Worm (Caenorhabditis elegans) whole organism, midembryonic: ENCODE data around the gene fust-1.

Experiments
- T22C8.4 ChIP-seq: fragments of 200-800 bp; sonication (Bioruptor generic); IDR thresholded peaks from 2 replicates; pipeline ENCODE4 v1.3.6; 2022; ENCODE audit warnings: missing genetic modification characterization, missing compliant biosample characterization
- cog-1 ChIP-seq: sonication (generic microtip); optimal IDR thresholded peaks from 2 replicates; lab custom pipeline; 2016; ENCODE audit warnings: missing genetic modification characterization, missing compliant biosample characterization
- flt-1 ChIP-seq: fragments of 200-800 bp; sonication (Bioruptor generic); IDR thresholded peaks from 2 replicates; pipeline ENCODE4 v1.3.6; 2022; ENCODE audit warnings: missing genetic modification characterization, missing compliant biosample characterization
- klf-2 ChIP-seq: fragments of 200-800 bp; sonication (Bioruptor generic); conservative IDR thresholded peaks from 2 replicates; pipeline ENCODE4 v1.3.6; 2022; ENCODE audit warnings: missing genetic modification reagents, missing genetic modification characterization, missing compliant biosample characterization
- med-1 ChIP-seq: sonication (generic microtip); optimal IDR thresholded peaks from 2 replicates; lab custom pipeline; 2017; ENCODE audit warnings: missing genetic modification characterization, mild to moderate bottlenecking, missing compliant biosample characterization, antibody characterized with exemption, missing genetic modification reagents; ENCODE audit not compliant: insufficient read depth
- ref-1 ChIP-seq: fragments of 200-800 bp; sonication (Bioruptor generic); conservative IDR thresholded peaks from 2 replicates; pipeline ENCODE4 v1.3.6; 2022; ENCODE audit warnings: missing genetic modification reagents, missing genetic modification characterization, missing compliant biosample characterization
- tab-1 ChIP-seq: fragments of 200-800 bp; sonication (Bioruptor generic); IDR thresholded peaks from 2 replicates; pipeline ENCODE4 v1.3.6; 2022; ENCODE audit warnings: missing genetic modification characterization, missing compliant biosample characterization
- ztf-23 ChIP-seq: fragments of 200-800 bp; sonication (Bioruptor generic); IDR thresholded peaks from 2 replicates; pipeline ENCODE4 v1.3.6; 2022; ENCODE audit warnings: missing genetic modification reagents, missing genetic modification characterization, missing compliant biosample characterization
- ztf-29 ChIP-seq: fragments of 200-800 bp; sonication (Bioruptor generic); IDR thresholded peaks from 2 replicates; pipeline ENCODE4 v1.3.6; 2022; ENCODE audit warnings: missing genetic modification reagents, missing genetic modification characterization, missing compliant biosample characterization

fust-1 gene

DNA sequence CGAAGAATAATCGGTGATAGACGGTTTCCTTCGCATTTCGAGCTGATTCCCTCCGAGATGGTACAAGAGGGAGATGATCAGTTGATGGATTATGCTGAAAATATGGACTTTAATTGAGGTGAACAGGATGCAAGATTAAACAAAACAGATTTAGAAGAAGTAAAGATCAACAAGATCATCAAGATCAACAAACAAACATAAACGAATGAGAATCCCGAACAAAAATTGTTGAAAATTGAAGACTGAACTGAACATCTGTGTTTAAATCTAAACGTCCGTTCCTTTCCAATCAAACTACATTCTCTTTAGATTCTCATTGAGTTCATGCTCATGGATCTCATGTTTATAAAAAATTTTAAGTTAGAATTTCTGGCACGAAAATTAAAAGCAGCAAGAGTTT lies 22.5 kb downstream of the fust-1 start, which contains the start of gene glc-4:
Gene glc-4 (minus strand): TSS at position 101 of the 400 bp plus-strand sequence.
- TF ChIP-seq tab-1 (GFP tag; lab: Robert Waterston, UW) = no peak
- no peak for TF ChIP-seq med-1 (GFP tag; lab: Kevin White, UChicago)
- TF ChIP-seq ztf-23 = no peak
- no peak for TF ChIP-seq ztf-29 (GFP tag; lab: Robert Waterston, UW)
- no peak for TF ChIP-seq klf-2 (GFP tag; lab: Robert Waterston, UW)
- no peak for TF ChIP-seq ref-1 (GFP tag; lab: Robert Waterston, UW)
- no peak for TF ChIP-seq flt-1 (GFP tag; lab: Robert Waterston, UW)
- TF ChIP-seq T22C8.4 (GFP tag; lab: Robert Waterston, UW) = no peak
- TF ChIP-seq cog-1 (tag; lab: Kevin White, UChicago) = no peak

DNA sequence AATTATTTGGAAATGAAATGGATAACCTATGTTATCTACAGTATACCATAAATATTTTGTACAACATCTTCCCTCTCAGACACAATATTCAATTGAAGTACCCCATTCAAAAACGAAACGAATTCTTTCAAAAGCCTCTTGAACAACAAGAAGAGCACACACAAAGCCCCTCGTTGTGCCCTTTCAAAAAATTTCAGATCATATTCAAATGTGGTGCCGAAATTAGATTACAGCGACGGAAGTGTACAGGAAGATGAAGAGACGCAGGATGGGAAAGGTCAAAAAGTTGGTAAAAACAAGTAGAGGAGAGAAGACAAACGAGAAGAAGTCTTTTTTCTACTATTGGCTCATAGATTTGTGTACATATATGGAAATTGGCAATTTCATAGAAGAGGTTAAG lies 23.7 kb downstream of the fust-1 start:
- TF ChIP-seq klf-2 (GFP tag; lab: Robert Waterston, UW) (no peak), med-1 (GFP tag; lab: Kevin White, UChicago) (no peak), tab-1 (GFP tag; lab: Robert Waterston, UW) (no peak)

DNA sequence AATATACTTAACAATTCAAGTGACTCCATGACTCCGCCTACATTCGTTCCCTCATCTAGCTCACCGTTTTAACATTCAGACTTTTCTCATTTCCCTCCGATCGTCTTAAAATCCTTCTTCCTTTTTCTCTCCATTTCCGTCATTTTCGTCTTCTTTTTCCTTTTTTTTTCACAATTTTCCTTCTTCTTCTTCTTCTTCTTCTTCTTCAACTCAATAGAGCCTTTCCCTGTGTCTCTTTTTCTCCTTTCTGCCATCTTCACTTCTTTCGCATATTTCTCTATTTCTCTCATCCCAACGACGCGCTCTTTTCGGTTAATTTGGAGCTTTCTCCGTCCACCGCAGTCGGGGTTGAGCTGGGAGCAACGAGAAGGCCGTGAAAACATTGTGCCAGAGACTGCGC lies 30.2 kb downstream of the fust-1 start:
- TF ChIP-seq tab-1 (GFP tag; lab: Robert Waterston, UW) = no peak
- TF ChIP-seq T22C8.4 (GFP tag; lab: Robert Waterston, UW) = no peak
- TF ChIP-seq ztf-23 = no peak
- no peak for TF ChIP-seq flt-1 (GFP tag; lab: Robert Waterston, UW)
- no peak for TF ChIP-seq ztf-29 (GFP tag; lab: Robert Waterston, UW)

DNA sequence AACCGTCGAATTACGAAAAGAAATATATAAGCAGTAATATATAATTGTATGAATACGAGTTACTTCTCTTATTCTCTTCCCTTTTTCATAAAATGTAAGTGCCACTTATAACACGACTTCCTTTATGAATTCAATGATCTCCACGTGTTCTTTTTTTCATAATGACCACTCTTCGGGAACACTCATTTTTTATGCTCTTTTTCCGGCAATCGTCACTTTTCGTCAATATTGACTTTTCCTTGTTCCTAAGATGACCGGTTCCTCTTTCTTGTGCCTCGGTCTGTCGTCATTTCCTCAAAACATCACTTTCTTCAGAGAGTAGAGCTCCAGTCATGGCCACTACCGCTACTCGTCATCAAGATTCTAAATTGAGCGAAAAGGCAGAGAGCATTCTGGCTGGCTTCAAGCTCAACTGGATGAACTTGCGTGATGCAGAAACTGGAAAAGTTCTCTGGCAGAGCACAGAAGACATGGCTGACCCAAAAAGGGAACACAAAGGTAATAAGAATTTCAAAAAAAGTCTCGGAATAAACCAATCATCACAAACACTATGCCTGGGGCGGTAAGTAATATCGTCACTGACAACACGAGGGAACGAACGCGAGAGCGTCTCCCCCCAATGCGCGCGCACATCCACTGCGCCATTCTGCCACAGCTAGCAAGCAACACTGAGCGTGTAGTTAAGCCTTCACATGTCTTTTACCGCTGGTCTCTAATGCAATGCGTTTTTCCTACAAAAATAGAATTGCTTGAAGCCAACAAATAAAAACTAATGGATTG lies 31.3 kb downstream of the fust-1 start, which contains the start of gene pdl-1:
Gene pdl-1 (plus strand): TSS at position 309 of the 780 bp plus-strand sequence.
- TF ChIP-seq ref-1 (GFP tag; lab: Robert Waterston, UW) = peak; percentile 94
- peak; percentile 98 for TF ChIP-seq flt-1 (GFP tag; lab: Robert Waterston, UW)
- TF ChIP-seq med-1 (GFP tag; lab: Kevin White, UChicago) = peak; percentile 63
- TF ChIP-seq ztf-29 (GFP tag; lab: Robert Waterston, UW) = peak; percentile 94
- TF ChIP-seq cog-1 (tag; lab: Kevin White, UChicago) = peak; percentile 91
- TF ChIP-seq tab-1 (GFP tag; lab: Robert Waterston, UW) = peak; percentile 97
- peak; percentile 96 for TF ChIP-seq ztf-23
- TF ChIP-seq T22C8.4 (GFP tag; lab: Robert Waterston, UW) = peak; percentile 95
- TF ChIP-seq klf-2 (GFP tag; lab: Robert Waterston, UW) = peak; percentile 94

DNA sequence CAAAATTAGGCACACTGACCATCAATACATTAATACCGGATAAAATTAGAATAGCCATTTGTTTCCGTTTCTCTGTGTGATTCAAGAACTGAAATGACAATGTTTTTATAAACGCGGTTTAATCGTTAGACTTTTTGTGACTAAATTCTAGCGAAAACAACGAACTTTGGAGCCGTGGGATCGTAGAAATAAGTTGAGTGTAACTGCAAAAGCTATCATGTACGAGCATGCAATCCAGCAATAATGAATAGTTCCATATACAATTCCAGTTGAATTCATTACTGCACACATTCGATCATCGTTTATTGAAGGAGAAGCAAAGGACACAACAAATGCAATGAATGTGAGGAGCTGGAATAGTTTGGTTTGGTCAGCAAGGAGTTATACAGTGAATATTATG lies 33.7 kb downstream of the fust-1 start:
- TF ChIP-seq klf-2 (GFP tag; lab: Robert Waterston, UW) (no peak), ztf-23 (no peak), ztf-29 (GFP tag; lab: Robert Waterston, UW) (no peak), ref-1 (GFP tag; lab: Robert Waterston, UW) (no peak), tab-1 (GFP tag; lab: Robert Waterston, UW) (no peak), med-1 (GFP tag; lab: Kevin White, UChicago) (no peak), T22C8.4 (GFP tag; lab: Robert Waterston, UW) (no peak), flt-1 (GFP tag; lab: Robert Waterston, UW) (no peak), cog-1 (tag; lab: Kevin White, UChicago) (no peak)

DNA sequence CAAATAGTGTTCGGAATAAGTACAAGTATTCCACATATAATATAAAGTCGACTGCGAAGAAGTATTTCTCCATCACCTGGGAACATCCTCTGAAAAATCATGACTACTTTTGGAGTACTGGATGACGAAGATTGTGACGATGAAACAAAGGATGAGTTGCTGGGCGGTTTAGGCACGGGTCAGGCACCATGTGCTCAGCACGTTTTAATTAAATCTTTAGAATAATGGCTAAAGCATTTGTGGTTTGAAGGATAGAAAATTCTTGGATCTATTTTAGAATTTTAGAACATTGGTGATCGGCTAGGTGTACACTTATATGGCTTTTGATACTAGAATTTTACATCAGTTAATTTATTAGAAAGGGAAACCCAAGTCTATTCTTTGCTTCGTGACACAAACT lies 34.7 kb downstream of the fust-1 start, which contains the start of gene C27H5.6:
Gene C27H5.6 (minus strand): TSS at position 101 of the 400 bp plus-strand sequence.
- TF ChIP-seq klf-2 (GFP tag; lab: Robert Waterston, UW) (no peak), ztf-29 (GFP tag; lab: Robert Waterston, UW) (no peak), ztf-23 (no peak), ref-1 (GFP tag; lab: Robert Waterston, UW) (no peak), med-1 (GFP tag; lab: Kevin White, UChicago) (no peak), tab-1 (GFP tag; lab: Robert Waterston, UW) (no peak), flt-1 (GFP tag; lab: Robert Waterston, UW) (no peak), cog-1 (tag; lab: Kevin White, UChicago) (no peak), T22C8.4 (GFP tag; lab: Robert Waterston, UW) (no peak)

DNA sequence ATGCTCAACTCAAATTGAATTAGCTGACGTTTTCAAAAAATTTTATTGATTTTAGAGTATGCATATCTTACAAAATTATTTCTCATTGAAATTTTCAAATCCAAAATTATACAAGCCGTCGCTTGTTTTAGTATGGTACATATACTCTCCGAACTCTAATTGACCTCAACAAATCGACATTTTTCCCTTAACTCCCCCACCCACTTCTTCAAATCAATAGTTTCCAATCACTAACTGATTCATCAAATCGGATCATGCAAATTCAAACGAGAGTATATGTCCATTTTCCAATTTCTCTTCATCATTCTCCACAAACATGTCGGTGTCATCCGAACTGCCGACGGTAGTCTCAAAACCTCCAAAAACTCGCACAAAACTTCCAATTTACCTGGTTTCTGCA lies 36.7 kb downstream of the fust-1 start, which contains the start of gene E04F6.4:
Gene E04F6.4 (plus strand): TSS at position 301 of the 400 bp plus-strand sequence.
- TF ChIP-seq ztf-29 (GFP tag; lab: Robert Waterston, UW) (no peak), ztf-23 (no peak), flt-1 (GFP tag; lab: Robert Waterston, UW) (no peak), T22C8.4 (GFP tag; lab: Robert Waterston, UW) (no peak), cog-1 (tag; lab: Kevin White, UChicago) (no peak), klf-2 (GFP tag; lab: Robert Waterston, UW) (no peak), med-1 (GFP tag; lab: Kevin White, UChicago) (no peak), ref-1 (GFP tag; lab: Robert Waterston, UW) (no peak), tab-1 (GFP tag; lab: Robert Waterston, UW) (no peak)

DNA sequence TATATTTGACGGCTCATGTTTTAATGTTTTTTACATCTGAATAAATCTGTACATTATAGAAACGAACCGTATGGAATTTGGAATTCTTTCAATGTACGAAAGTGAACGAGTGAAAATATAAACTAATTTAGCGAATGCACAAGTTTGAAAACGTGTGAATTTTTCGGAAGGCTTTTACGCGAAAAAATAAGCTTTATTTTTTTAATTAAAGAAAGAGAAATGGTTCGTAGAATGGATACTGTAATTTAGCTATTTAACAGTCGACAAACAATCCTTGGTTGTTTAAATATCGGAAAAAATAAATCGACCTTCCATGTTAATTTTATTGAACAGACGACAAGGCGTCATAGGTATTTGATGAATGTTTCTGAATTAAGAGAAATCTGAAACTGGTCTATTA lies 43.2 kb downstream of the fust-1 start, which contains the start of gene acdh-12:
Gene acdh-12 (minus strand): TSS at position 101 of the 400 bp plus-strand sequence.
- no peak for TF ChIP-seq cog-1 (tag; lab: Kevin White, UChicago)
- no peak for TF ChIP-seq tab-1 (GFP tag; lab: Robert Waterston, UW)
- no peak for TF ChIP-seq ref-1 (GFP tag; lab: Robert Waterston, UW)
- no peak for TF ChIP-seq ztf-23

DNA sequence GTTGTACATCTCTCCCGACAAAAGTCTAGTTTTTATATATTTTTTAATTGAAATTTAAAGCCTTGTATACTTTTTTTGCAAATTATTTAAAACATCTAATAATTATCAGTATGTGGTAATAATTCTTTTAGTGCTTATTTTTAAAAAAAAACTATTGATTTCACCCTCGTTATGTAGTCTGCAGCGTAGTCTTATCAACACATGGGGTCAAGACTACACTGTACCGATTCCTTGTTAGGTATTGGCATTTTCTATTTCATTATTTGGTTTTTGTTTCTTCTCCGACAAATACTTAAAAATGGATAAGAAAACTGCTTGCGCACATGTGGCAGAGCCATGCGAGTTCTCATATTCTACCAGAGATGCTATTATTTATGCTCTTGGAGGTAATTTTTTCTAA lies 43.7 kb downstream of the fust-1 start, which contains the start of gene maoc-1:
Gene maoc-1 (plus strand): TSS at position 237 of the 400 bp plus-strand sequence.
- TF ChIP-seq tab-1 (GFP tag; lab: Robert Waterston, UW) (no peak), med-1 (GFP tag; lab: Kevin White, UChicago) (no peak), ref-1 (GFP tag; lab: Robert Waterston, UW) (no peak), ztf-29 (GFP tag; lab: Robert Waterston, UW) (no peak), ztf-23 (no peak), T22C8.4 (GFP tag; lab: Robert Waterston, UW) (no peak), klf-2 (GFP tag; lab: Robert Waterston, UW) (no peak), cog-1 (tag; lab: Kevin White, UChicago) (no peak), flt-1 (GFP tag; lab: Robert Waterston, UW) (no peak)
